Worm (Caenorhabditis elegans): ENCODE data around the gene lin-46.
A peak's percentile ranks its signal among the peaks of the same experiment; 100 is the strongest.

Gene lin-46

DNA sequence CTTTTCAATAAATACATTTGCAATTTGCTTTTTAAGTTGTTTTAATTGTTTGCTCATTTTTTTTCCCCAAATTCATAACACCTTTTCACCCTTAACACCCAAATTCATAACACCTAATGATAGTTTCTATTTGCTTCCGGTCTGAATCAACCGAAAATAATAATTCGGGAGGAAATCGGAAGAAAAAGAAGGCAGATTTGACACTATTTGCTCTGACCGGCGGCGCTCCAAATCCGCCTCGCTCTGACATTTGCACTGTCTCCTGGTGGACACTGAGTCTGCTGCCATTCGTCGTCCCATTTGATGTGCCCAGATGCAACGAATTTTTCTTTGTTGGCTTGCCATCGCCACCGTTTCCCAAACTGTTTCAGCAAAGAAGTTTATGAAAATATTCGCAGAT, 44.5 kb upstream of the lin-46 start, which contains the start of gene pqn-67:
pqn-67 (plus strand) TSS at position 301 of the 400 bp plus-strand sequence.
- no peak for TF ChIP-seq snpc-1.3 (tag; optimal IDR thresholded peaks at IDR 0.05; ENCODE audit: insufficient read depth)
- no peak for TF ChIP-seq lsy-27 (tag; optimal IDR thresholded peaks at IDR 0.05; ENCODE audit: borderline replicate concordance, insufficient read depth)
- no peak for TF ChIP-seq C06A6.2 (GFP tag; conservative IDR thresholded peaks at IDR 0.05)
- no peak for TF ChIP-seq F33H1.4 (GFP tag; IDR thresholded peaks at IDR 0.05)
- no peak for TF ChIP-seq F57A8.1 (GFP tag; optimal IDR thresholded peaks at IDR 0.05)

DNA sequence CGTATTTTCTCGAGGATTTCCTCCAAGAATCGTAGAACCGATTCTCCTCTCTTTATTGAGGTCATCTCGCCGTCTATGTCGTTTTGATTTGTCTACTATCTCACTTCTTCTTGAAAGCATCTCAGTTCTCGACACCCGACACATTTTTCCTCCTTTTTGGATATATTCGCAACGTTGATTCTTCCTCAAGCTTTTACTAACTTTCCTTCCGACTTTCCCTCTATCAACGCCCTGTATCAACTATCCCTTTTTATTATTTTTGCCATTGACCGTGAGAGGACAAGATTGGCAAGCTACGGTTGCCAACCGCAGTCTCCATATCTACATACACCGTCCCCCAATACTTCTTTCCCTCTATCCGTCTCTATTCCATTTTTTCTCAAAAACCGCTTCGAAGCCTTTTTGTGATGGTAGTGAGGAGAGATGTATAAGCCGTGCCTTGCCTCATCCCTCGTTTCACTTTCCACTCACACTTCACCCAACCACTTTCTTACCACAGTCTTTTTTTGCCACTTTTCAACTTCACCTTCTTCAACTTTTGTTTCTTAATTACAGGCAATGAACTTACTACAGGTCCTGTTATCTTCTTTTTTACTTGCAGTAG, 39.6 kb upstream of the lin-46 start, which contains the start of gene T16G1.2:
T16G1.2 (plus strand) TSS at position 554 of the 604 bp plus-strand sequence.
- no peak for TF ChIP-seq ceh-40 (GFP tag; IDR thresholded peaks at IDR 0.05)

DNA sequence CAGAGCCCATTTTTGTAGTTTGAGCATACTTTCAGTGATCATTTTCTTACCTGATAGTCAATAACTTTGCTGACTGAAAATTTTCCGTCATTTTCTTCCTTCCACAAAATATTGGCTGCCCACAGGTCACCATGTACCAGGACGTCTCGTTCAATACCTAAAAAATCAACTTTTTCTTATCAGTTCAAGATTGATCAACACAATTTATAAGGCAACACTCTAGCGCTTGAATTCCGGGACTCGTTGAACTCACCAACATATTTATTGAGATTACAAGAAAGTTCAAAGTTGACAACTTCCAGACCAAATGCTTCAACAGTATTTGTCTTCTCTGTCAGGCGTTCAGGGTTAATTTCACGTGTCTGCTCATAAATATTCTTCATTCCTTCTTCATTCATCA, 35.0 kb upstream of the lin-46 start:
- TF ChIP-seq nhr-80 (tag; optimal IDR thresholded peaks at IDR 0.05) (peak; percentile 78), ztf-18 (tag; optimal IDR thresholded peaks at IDR 0.05) (no peak), him-1 (tag; optimal IDR thresholded peaks at IDR 0.05) (no peak), snpc-4 (GFP tag; optimal IDR thresholded peaks at IDR 0.05) (no peak), snpc-4 (tag; optimal IDR thresholded peaks at IDR 0.05) (no peak)

DNA sequence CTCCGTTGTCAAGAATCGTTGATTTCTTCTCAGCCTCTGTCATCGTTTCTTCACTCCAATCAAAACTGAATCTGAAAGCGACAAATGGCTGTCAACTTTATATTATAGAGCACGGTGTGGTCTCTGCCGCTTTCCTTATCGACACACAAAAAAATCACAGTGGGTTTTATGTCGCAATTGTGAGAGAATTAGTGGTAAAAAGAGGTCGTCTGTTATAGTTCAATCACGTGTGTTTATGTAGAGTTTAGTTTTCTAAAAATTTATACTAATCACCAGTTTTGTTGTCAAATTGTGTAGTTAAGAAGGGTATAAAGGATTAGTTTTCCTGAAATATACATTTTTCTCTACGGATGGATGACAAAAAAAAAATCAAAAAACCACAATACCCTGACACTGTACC, 33.7 kb upstream of the lin-46 start, which contains the start of gene T16G1.7:
T16G1.7 (minus strand) TSS at position 137 of the 400 bp plus-strand sequence.
- TF ChIP-seq nfya-2 (GFP tag; IDR thresholded peaks at IDR 0.05), result no peak
- no peak for TF ChIP-seq snpc-3.4 (tag; optimal IDR thresholded peaks at IDR 0.05)
- no peak for TF ChIP-seq snpc-1.1 (tag; optimal IDR thresholded peaks at IDR 0.05; ENCODE audit: insufficient read depth)
- TF ChIP-seq egl-18 (GFP tag; IDR thresholded peaks at IDR 0.05), result no peak
- TF ChIP-seq pha-4 (tag; optimal IDR thresholded peaks at IDR 0.05), result no peak
- no peak for TF ChIP-seq egrh-3 (GFP tag; IDR thresholded peaks at IDR 0.05)
- TF ChIP-seq dox-1 (GFP tag; IDR thresholded peaks at IDR 0.05), result peak; percentile 59; the same call in 1 of the 2 replicates
- TF ChIP-seq atf-7 (tag; optimal IDR thresholded peaks at IDR 0.05), result peak; percentile 12
- TF ChIP-seq die-1 (tag; optimal IDR thresholded peaks at IDR 0.05), result no peak
- TF ChIP-seq sea-2 (GFP tag; IDR thresholded peaks at IDR 0.05), result no peak
- TF ChIP-seq D2030.7 (GFP tag; IDR thresholded peaks at IDR 0.05), result no peak
- no peak for TF ChIP-seq let-607 (tag; optimal IDR thresholded peaks at IDR 0.05)
- no peak for TF ChIP-seq Y67H2A.10 (GFP tag; conservative IDR thresholded peaks at IDR 0.05)
- TF ChIP-seq lag-1 (GFP tag; IDR thresholded peaks at IDR 0.05), result no peak
- peak; percentile 68 for TF ChIP-seq ets-4 (GFP tag; optimal IDR thresholded peaks at IDR 0.05)
- no peak for TF ChIP-seq hmg-1.2 (GFP tag; IDR thresholded peaks at IDR 0.05)
- TF ChIP-seq unc-130 (GFP tag; optimal IDR thresholded peaks at IDR 0.05), result no peak
- no peak for TF ChIP-seq aptf-3 (GFP tag; IDR thresholded peaks at IDR 0.05)
- TF ChIP-seq ceh-91 (GFP tag; IDR thresholded peaks at IDR 0.05), result no peak
- TF ChIP-seq F52B5.7 (tag; optimal IDR thresholded peaks at IDR 0.05), result no peak
- no peak for TF ChIP-seq akir-1 (GFP tag; optimal IDR thresholded peaks at IDR 0.05)
- TF ChIP-seq dpl-1 (GFP tag; optimal IDR thresholded peaks at IDR 0.05), result no peak
- TF ChIP-seq aptf-2 (GFP tag; conservative IDR thresholded peaks at IDR 0.05), result no peak
- peak; percentile 30 for TF ChIP-seq ztf-22 (GFP tag; optimal IDR thresholded peaks at IDR 0.05)
- TF ChIP-seq madf-10 (tag; optimal IDR thresholded peaks at IDR 0.05), result no peak
- no peak for TF ChIP-seq somi-1 (GFP tag; optimal IDR thresholded peaks at IDR 0.05)
- peak; percentile 98 for TF ChIP-seq nhr-80 (tag; optimal IDR thresholded peaks at IDR 0.05)
- no peak for TF ChIP-seq snpc-1.3 (tag; optimal IDR thresholded peaks at IDR 0.05; ENCODE audit: insufficient read depth)
- TF ChIP-seq ztf-6 (GFP tag; IDR thresholded peaks at IDR 0.05), result no peak
- peak; percentile 29 for TF ChIP-seq nhr-90 (tag; optimal IDR thresholded peaks at IDR 0.05)
